Worm (Caenorhabditis elegans) whole organism, mixed stage, embryonic: ENCODE data around the gene C41G11.1.

Experiments
- ces-1 ChIP-seq: fragments of 150-350 bp; optimal IDR thresholded peaks from 2 replicates; lab custom pipeline; 2014; ENCODE audit warnings: missing biosample characterization, missing genetic modification reagents, missing genetic modification characterization
- elt-1 ChIP-seq: sonication (generic microtip); optimal IDR thresholded peaks from 2 replicates; lab custom pipeline; 2017; ENCODE audit warnings: missing genetic modification characterization, mild to moderate bottlenecking, missing compliant biosample characterization, antibody characterized with exemption, moderate library complexity, borderline replicate concordance; ENCODE audit not compliant: insufficient read depth
- nhr-28 ChIP-seq: fragments of 150-350 bp; optimal IDR thresholded peaks from 2 replicates; lab custom pipeline; 2014; ENCODE audit warnings: missing biosample characterization, missing genetic modification characterization
- sptf-1 ChIP-seq: sonication (generic microtip); optimal IDR thresholded peaks from 2 replicates; lab custom pipeline; 2017; ENCODE audit warnings: mild to moderate bottlenecking, missing genetic modification characterization, moderate library complexity, missing compliant biosample characterization

DNA sequence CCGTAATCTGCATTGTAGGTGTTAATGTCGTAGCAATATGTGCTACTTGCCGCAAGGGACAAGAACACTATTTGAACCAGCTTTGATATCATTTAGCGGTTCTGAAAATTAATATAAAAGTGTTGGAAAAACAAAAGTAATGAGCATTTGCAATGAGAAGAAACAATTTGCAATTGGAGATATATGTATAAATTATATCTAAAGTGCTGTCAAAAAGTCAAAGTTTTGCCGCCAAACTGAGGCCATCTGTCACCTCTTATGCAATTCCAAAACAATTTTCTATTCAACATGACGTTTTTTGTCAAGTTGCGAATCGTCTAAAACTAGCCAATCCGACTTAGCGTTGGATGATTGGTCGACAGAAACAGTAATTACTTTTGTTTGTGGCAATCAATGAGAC is 22.8 kb downstream of the C41G11.1 start, which contains the start of gene W01C8.5:
- TF ChIP-seq elt-1 (no peak), nhr-28 (tag; lab: Kevin White, UChicago) (no peak), ces-1 (GFP tag; lab: Kevin White, UChicago) (no peak), sptf-1 (tag; lab: Kevin White, UChicago) (no peak)
